Worm (Caenorhabditis elegans): ENCODE results near the gene fmil-1.

- no peak for TF ChIP-seq xbp-1 (tag; optimal IDR thresholded peaks at IDR 0.05)
- TF ChIP-seq snpc-4 (tag; optimal IDR thresholded peaks at IDR 0.05): no peak
- no peak for TF ChIP-seq aha-1 (tag; optimal IDR thresholded peaks at IDR 0.05)
- no peak for TF ChIP-seq unc-62 (GFP tag; optimal IDR thresholded peaks at IDR 0.05)
- TF ChIP-seq ama-1 (optimal IDR thresholded peaks at IDR 0.05): no peak
- no peak for TF ChIP-seq C34B4.2 (tag; optimal IDR thresholded peaks at IDR 0.05)
- no peak for TF ChIP-seq fkh-10 (GFP tag; optimal IDR thresholded peaks at IDR 0.05)
Observed at ce11 chrIV:3624597-3624996, 43.9 kb downstream of the fmil-1 start, which contains the start of the genes cha-1 and unc-17.

Measured in whole organism, L1 larva.